Worm (Caenorhabditis elegans) whole organism, L4 larva: ENCODE data around the gene F36A4.2.

Source experiments
- D1046.2 ChIP-seq: fragments of 200-800 bp; sonication (Bioruptor generic); IDR thresholded peaks from 2 replicates; pipeline ENCODE4 v1.3.6; 2022; ENCODE audit warnings: missing genetic modification characterization, missing compliant biosample characterization
- F10B5.3 ChIP-seq: sonication (generic microtip); optimal IDR thresholded peaks from 2 replicates; lab custom pipeline; 2016; ENCODE audit warnings: mild to moderate bottlenecking, missing genetic modification characterization, missing compliant biosample characterization
- F26F4.8 ChIP-seq: fragments of 200-800 bp; sonication (Bioruptor generic); conservative IDR thresholded peaks from 2 replicates; pipeline ENCODE4 v1.3.6; 2022; ENCODE audit warnings: missing genetic modification characterization, missing compliant biosample characterization
- F37D6.2 ChIP-seq: sonication (generic microtip); optimal IDR thresholded peaks from 2 replicates; lab custom pipeline; 2016; ENCODE audit warnings: mild to moderate bottlenecking, missing genetic modification characterization, missing compliant biosample characterization
- F44E2.7 ChIP-seq: fragments of 200-800 bp; sonication (Bioruptor generic); IDR thresholded peaks from 2 replicates; pipeline ENCODE4 v2.1.2; 2022; ENCODE audit warnings: missing genetic modification characterization, missing compliant biosample characterization
- F49E8.2 ChIP-seq: sonication (generic microtip); optimal IDR thresholded peaks from 2 replicates; lab custom pipeline; 2016; ENCODE audit warnings: missing compliant biosample characterization, mild to moderate bottlenecking, missing genetic modification characterization, borderline replicate concordance
- R02D3.7 ChIP-seq: fragments of 150-350 bp; sonication (generic microtip); optimal IDR thresholded peaks from 3 replicates; lab custom pipeline; 2014; ENCODE audit warnings: missing biosample characterization, missing genetic modification characterization
- T26A8.4 ChIP-seq: fragments of 200-800 bp; sonication (Bioruptor generic); IDR thresholded peaks from 2 replicates; pipeline ENCODE4 v1.3.6; 2022; ENCODE audit warnings: missing genetic modification characterization, missing compliant biosample characterization
- Y5F2A.4 ChIP-seq: fragments of 200-800 bp; sonication (Bioruptor generic); optimal IDR thresholded peaks from 2 replicates; lab custom pipeline; 2018; ENCODE audit warnings: mild to moderate bottlenecking, missing genetic modification characterization, missing compliant biosample characterization
- Y75B8A.6 ChIP-seq: fragments of 200-800 bp; sonication (Bioruptor generic); IDR thresholded peaks from 2 replicates; pipeline ENCODE4 v1.3.6; 2022; ENCODE audit warnings: missing genetic modification reagents, missing genetic modification characterization, missing compliant biosample characterization
- ZK337.2 ChIP-seq: fragments of 200-800 bp; sonication (Bioruptor generic); IDR thresholded peaks from 2 replicates; pipeline ENCODE4 v1.3.6; 2022; ENCODE audit warnings: missing genetic modification reagents, missing genetic modification characterization, missing compliant biosample characterization
- aha-1 ChIP-seq: fragments of 150-350 bp; peaks from one replicate; lab custom pipeline; 2014; ENCODE audit warnings: missing biosample characterization, missing genetic modification characterization
- ama-1 ChIP-seq: fragments of 150-350 bp; optimal IDR thresholded peaks from 2 replicates; lab custom pipeline; 2014; ENCODE audit warnings: inconsistent platforms, mixed read lengths
- attf-4 ChIP-seq: sonication (generic microtip); optimal IDR thresholded peaks from 3 replicates; lab custom pipeline; 2017; ENCODE audit warnings: missing biosample characterization, missing genetic modification characterization
- ceh-62 ChIP-seq: sonication (generic microtip); optimal IDR thresholded peaks from 2 replicates; lab custom pipeline; 2017; ENCODE audit warnings: missing biosample characterization, missing genetic modification characterization
- cey-2 ChIP-seq: sonication (generic microtip); optimal IDR thresholded peaks from 3 replicates; lab custom pipeline; 2017; ENCODE audit warnings: missing genetic modification characterization, mild to moderate bottlenecking, missing compliant biosample characterization, antibody characterized with exemption, borderline replicate concordance; ENCODE audit not compliant: insufficient read depth
- ctbp-1 ChIP-seq: fragments of 200-800 bp; sonication (Bioruptor generic); IDR thresholded peaks from 2 replicates; pipeline ENCODE4 v1.3.6; 2022; ENCODE audit warnings: missing genetic modification reagents, missing genetic modification characterization, missing compliant biosample characterization
- daf-12 ChIP-seq: fragments of 150-350 bp; optimal IDR thresholded peaks from 2 replicates; lab custom pipeline; 2014; ENCODE audit warnings: missing biosample characterization, missing genetic modification reagents, missing genetic modification characterization
- daf-16 ChIP-seq, 3 experiments: sonication (generic microtip); optimal IDR thresholded peaks; 2 replicates each; lab custom pipeline; 2016 to 2017; ENCODE audit warnings: missing genetic modification characterization in 3 of 3, missing genetic modification reagents in 3 of 3, mild to moderate bottlenecking in 2 of 3, missing compliant biosample characterization in 2 of 3, missing biosample characterization in 1 of 3, moderate library complexity in 1 of 3
- dmd-6 ChIP-seq: fragments of 200-800 bp; sonication (Bioruptor generic); IDR thresholded peaks from 2 replicates; pipeline ENCODE4 v1.3.6; 2022; ENCODE audit warnings: missing genetic modification reagents, missing genetic modification characterization, missing compliant biosample characterization
- dmd-9 ChIP-seq: fragments of 200-800 bp; sonication (Bioruptor generic); IDR thresholded peaks from 2 replicates; pipeline ENCODE4 v1.3.6; 2022; ENCODE audit warnings: missing genetic modification reagents, missing genetic modification characterization, missing compliant biosample characterization
- duxl-1 ChIP-seq: sonication (generic microtip); optimal IDR thresholded peaks from 2 replicates; lab custom pipeline; 2016; ENCODE audit warnings: mild to moderate bottlenecking, missing genetic modification characterization, moderate library complexity, missing compliant biosample characterization; ENCODE audit not compliant: poor library complexity
- hif-1 ChIP-seq, 2 experiments: sonication (generic microtip); optimal IDR thresholded peaks; 2 replicates each; lab custom pipeline; 2016 to 2017; ENCODE audit warnings: missing compliant biosample characterization in 2 of 2, missing genetic modification characterization in 2 of 2, missing genetic modification reagents in 2 of 2, missing genotype in 2 of 2, mild to moderate bottlenecking in 1 of 2
- hlh-11 ChIP-seq: fragments of 200-800 bp; sonication (Bioruptor generic); optimal IDR thresholded peaks from 2 replicates; lab custom pipeline; 2018; ENCODE audit warnings: mild to moderate bottlenecking, missing genetic modification characterization, missing compliant biosample characterization
- hmg-1.1 ChIP-seq: fragments of 200-800 bp; sonication (Bioruptor generic); IDR thresholded peaks from 2 replicates; pipeline ENCODE4 v1.3.6; 2022; ENCODE audit warnings: missing genetic modification reagents, missing genetic modification characterization, missing compliant biosample characterization
- lin-1 ChIP-seq: fragments of 200-800 bp; sonication (Bioruptor generic); IDR thresholded peaks from 2 replicates; pipeline ENCODE4 v1.3.6; 2022; ENCODE audit warnings: missing genetic modification reagents, missing genetic modification characterization, missing compliant biosample characterization
- lin-29 ChIP-seq: fragments of 200-800 bp; sonication (Bioruptor generic); IDR thresholded peaks from 2 replicates; pipeline ENCODE4 v1.3.6; 2022; ENCODE audit warnings: missing genetic modification reagents, missing genetic modification characterization, missing compliant biosample characterization
- lin-39 ChIP-seq: fragments of 150-350 bp; optimal IDR thresholded peaks from 2 replicates; lab custom pipeline; 2014; ENCODE audit warnings: missing biosample characterization, missing genetic modification reagents, missing genetic modification characterization
- lir-3 ChIP-seq: sonication (generic microtip); optimal IDR thresholded peaks from 2 replicates; lab custom pipeline; 2016; ENCODE audit warnings: mild to moderate bottlenecking, missing genetic modification characterization, missing compliant biosample characterization
- lsy-2 ChIP-seq, 2 experiments: fragments of 150-350 bp in 1 of 2; sonication (generic microtip) in 1 of 2; optimal IDR thresholded peaks; 2 replicates each; lab custom pipeline; 2014 to 2017; ENCODE audit warnings: missing biosample characterization in 2 of 2, missing genetic modification characterization in 2 of 2
- mdl-1 ChIP-seq, 2 experiments: fragments of 150-350 bp in 1 of 2; sonication (generic microtip) in 1 of 2; optimal IDR thresholded peaks; 2 replicates each; lab custom pipeline; 2014 to 2017; ENCODE audit warnings: missing biosample characterization in 2 of 2, missing genetic modification characterization in 2 of 2
- mdt-29 ChIP-seq: fragments of 200-800 bp; sonication (Bioruptor generic); IDR thresholded peaks from 2 replicates; pipeline ENCODE4 v1.3.6; 2022; ENCODE audit warnings: missing genetic modification reagents, missing genetic modification characterization, missing compliant biosample characterization
- mep-1 ChIP-seq: fragments of 150-350 bp; sonication (generic microtip); optimal IDR thresholded peaks from 3 replicates; lab custom pipeline; 2014; ENCODE audit warnings: missing biosample characterization, missing genetic modification characterization
- mxl-3 ChIP-seq: fragments of 200-800 bp; sonication (Bioruptor generic); optimal IDR thresholded peaks from 2 replicates; lab custom pipeline; 2018; ENCODE audit warnings: mild to moderate bottlenecking, missing genetic modification characterization, missing compliant biosample characterization
- nhr-237 ChIP-seq: sonication (generic microtip); optimal IDR thresholded peaks from 2 replicates; lab custom pipeline; 2017; ENCODE audit warnings: missing biosample characterization, missing genetic modification characterization
- nhr-25 ChIP-seq: sonication (generic microtip); optimal IDR thresholded peaks from 2 replicates; lab custom pipeline; 2017; ENCODE audit warnings: missing genetic modification characterization, mild to moderate bottlenecking, missing compliant biosample characterization, antibody characterized with exemption, moderate library complexity, borderline replicate concordance; ENCODE audit not compliant: insufficient read depth
- nhr-48 ChIP-seq: sonication (generic microtip); optimal IDR thresholded peaks from 2 replicates; lab custom pipeline; 2016; ENCODE audit warnings: mild to moderate bottlenecking, missing genetic modification characterization, missing compliant biosample characterization
- nhr-76 ChIP-seq: fragments of 150-350 bp; optimal IDR thresholded peaks from 2 replicates; lab custom pipeline; 2014; ENCODE audit warnings: missing biosample characterization, missing genetic modification characterization
- pha-4 ChIP-seq, 2 experiments: fragments of 150-350 bp in 1 of 2; fragments of 200-800 bp in 1 of 2; sonication (Bioruptor generic) in 1 of 2; IDR thresholded peaks in 1 of 2; optimal IDR thresholded peaks in 1 of 2; 2 replicates each; pipeline versions ENCODE4 v1.3.6 to Lab custom; 2014 to 2022; ENCODE audit warnings: missing genetic modification characterization in 2 of 2, missing genetic modification reagents in 2 of 2, missing biosample characterization in 1 of 2, missing compliant biosample characterization in 1 of 2
- sdz-12 ChIP-seq: fragments of 200-800 bp; sonication (Bioruptor generic); optimal IDR thresholded peaks from 2 replicates; lab custom pipeline; 2018; ENCODE audit warnings: mild to moderate bottlenecking, missing genetic modification characterization, missing compliant biosample characterization
- set-16 ChIP-seq: fragments of 200-800 bp; sonication (Bioruptor generic); IDR thresholded peaks from 2 replicates; pipeline ENCODE4 v1.3.6; 2022; ENCODE audit warnings: missing genetic modification reagents, missing genetic modification characterization, missing compliant biosample characterization
- tra-1 ChIP-seq: fragments of 200-800 bp; sonication (Bioruptor generic); IDR thresholded peaks from 2 replicates; pipeline ENCODE4 v1.3.6; 2022; ENCODE audit warnings: missing genetic modification reagents, missing genetic modification characterization, missing compliant biosample characterization
- unc-130 ChIP-seq: sonication (generic microtip); optimal IDR thresholded peaks from 2 replicates; lab custom pipeline; 2016; ENCODE audit warnings: missing genetic modification reagents, missing genetic modification characterization, missing compliant biosample characterization
- unc-39 ChIP-seq: sonication (generic microtip); optimal IDR thresholded peaks from 2 replicates; lab custom pipeline; 2017; ENCODE audit warnings: missing biosample characterization, missing genetic modification characterization
- vab-7 ChIP-seq: fragments of 200-800 bp; sonication (Bioruptor generic); IDR thresholded peaks from 2 replicates; pipeline ENCODE4 v1.3.6; 2022; ENCODE audit warnings: missing genetic modification reagents, missing genetic modification characterization, missing compliant biosample characterization
- zfp-3 ChIP-seq: fragments of 200-800 bp; sonication (Bioruptor generic); conservative IDR thresholded peaks from 2 replicates; pipeline ENCODE4 v1.3.6; 2022; ENCODE audit warnings: missing genetic modification reagents, missing genetic modification characterization, missing compliant biosample characterization
- zip-11 ChIP-seq: fragments of 200-800 bp; sonication (Bioruptor generic); IDR thresholded peaks from 2 replicates; pipeline ENCODE4 v1.3.6; 2022; ENCODE audit warnings: missing genetic modification characterization, missing compliant biosample characterization
- zip-2 ChIP-seq: fragments of 150-350 bp; optimal IDR thresholded peaks from 2 replicates; lab custom pipeline; 2014; ENCODE audit warnings: missing biosample characterization, missing genetic modification characterization
- ztf-11 ChIP-seq: fragments of 150-350 bp; optimal IDR thresholded peaks from 2 replicates; lab custom pipeline; 2014; ENCODE audit warnings: missing biosample characterization, missing genetic modification characterization
- ztf-7 ChIP-seq: fragments of 150-350 bp; optimal IDR thresholded peaks from 2 replicates; lab custom pipeline; 2014; ENCODE audit warnings: missing biosample characterization, missing genetic modification characterization

F36A4.2 gene

DNA sequence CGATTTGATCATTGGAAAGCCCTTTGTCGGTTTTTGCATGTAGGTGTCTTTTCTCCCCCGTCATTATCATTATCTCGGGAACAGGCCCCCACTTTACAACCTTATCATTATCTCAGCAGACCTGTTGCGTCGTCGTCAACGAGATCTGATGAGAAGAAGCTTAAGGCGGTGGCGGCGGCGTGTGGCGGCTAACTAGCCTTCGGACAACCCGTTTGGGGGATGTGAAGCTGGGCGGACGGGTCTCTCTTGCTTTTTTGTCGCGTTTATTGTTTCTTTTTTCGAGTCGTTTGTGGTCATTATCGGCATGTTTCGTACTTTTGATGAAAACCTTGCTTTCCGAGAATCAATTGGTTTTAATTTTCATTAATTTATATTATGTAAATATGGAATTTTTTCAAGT, 29.0 kb downstream of the F36A4.2 start:
- TF ChIP-seq mxl-3 (GFP tag; lab: Kevin White, UChicago) = peak; percentile 30
- no peak for TF ChIP-seq mdl-1 (tag; optimal IDR thresholded peaks at IDR 0.05; lab: Kevin White, UChicago)
- TF ChIP-seq T26A8.4 (GFP tag; lab: Robert Waterston, UW) = peak; percentile 64
- no peak for TF ChIP-seq lin-29 (GFP tag; lab: Robert Waterston, UW)
- TF ChIP-seq dmd-6 (GFP tag; lab: Robert Waterston, UW) = no peak
- peak; percentile 34; the same call in 1 of the 2 replicates for TF ChIP-seq set-16 (GFP tag; lab: Robert Waterston, UW)
- TF ChIP-seq lir-3 (tag; lab: Kevin White, UChicago) = no peak
- no peak for TF ChIP-seq hmg-1.1 (GFP tag; lab: Robert Waterston, UW)
- TF ChIP-seq nhr-48 (tag; lab: Kevin White, UChicago) = peak; percentile 51
- no peak for TF ChIP-seq pha-4 (GFP tag; IDR thresholded peaks at IDR 0.05; lab: Robert Waterston, UW)
- no peak for TF ChIP-seq pha-4 (tag; optimal IDR thresholded peaks at IDR 0.05; lab: Kevin White, UChicago)
- no peak for TF ChIP-seq hif-1 (tag; optimal IDR thresholded peaks at IDR 0.05; lab: Kevin White, UChicago)
- no peak for TF ChIP-seq dmd-9 (GFP tag; lab: Robert Waterston, UW)
- TF ChIP-seq ztf-11 (tag; lab: Kevin White, UChicago) = no peak
- no peak for TF ChIP-seq cey-2 (tag; lab: Kevin White, UChicago)
- TF ChIP-seq ztf-7 (tag; lab: Kevin White, UChicago) = no peak
- TF ChIP-seq daf-16 (GFP tag; optimal IDR thresholded peaks at IDR 0.05; lab: Kevin White, UChicago) = no peak
- no peak for TF ChIP-seq daf-16 (tag; optimal IDR thresholded peaks at IDR 0.05; lab: Kevin White, UChicago)
- TF ChIP-seq F37D6.2 (tag; lab: Kevin White, UChicago) = no peak
- TF ChIP-seq unc-130 (GFP tag; lab: Kevin White, UChicago) = no peak
- no peak for TF ChIP-seq ama-1 (lab: Kevin White, UChicago)
- TF ChIP-seq nhr-76 (tag; lab: Kevin White, UChicago) = no peak
- no peak for TF ChIP-seq mdt-29
- no peak for TF ChIP-seq zfp-3
- TF ChIP-seq vab-7 (GFP tag; lab: Robert Waterston, UW) = no peak
- no peak for TF ChIP-seq attf-4 (tag; lab: Kevin White, UChicago)
- TF ChIP-seq zip-2 (tag; lab: Kevin White, UChicago) = no peak
- no peak for TF ChIP-seq ceh-62
- TF ChIP-seq D1046.2 (GFP tag; lab: Robert Waterston, UW) = no peak
- peak; percentile 79 for TF ChIP-seq aha-1 (tag; lab: Kevin White, UChicago)
- TF ChIP-seq unc-39 (tag; lab: Kevin White, UChicago) = no peak
- no peak for TF ChIP-seq F10B5.3
- no peak for TF ChIP-seq ctbp-1 (GFP tag; lab: Robert Waterston, UW)
- no peak for TF ChIP-seq duxl-1 (tag; lab: Kevin White, UChicago)
- no peak for TF ChIP-seq mep-1 (tag; lab: Kevin White, UChicago)
- TF ChIP-seq tra-1 = no peak
- TF ChIP-seq zip-11 = no peak
- TF ChIP-seq R02D3.7 (tag; lab: Kevin White, UChicago) = no peak
- TF ChIP-seq daf-12 = no peak
- no peak for TF ChIP-seq F26F4.8
- TF ChIP-seq hlh-11 = peak; percentile 67
- TF ChIP-seq F49E8.2 (tag; lab: Kevin White, UChicago) = no peak
- TF ChIP-seq nhr-237 = no peak
- TF ChIP-seq Y75B8A.6 = no peak
- no peak for TF ChIP-seq lin-39 (tag; lab: Kevin White, UChicago)
- TF ChIP-seq lin-1 (GFP tag; lab: Robert Waterston, UW) = no peak
- no peak for TF ChIP-seq Y5F2A.4 (GFP tag; lab: Kevin White, UChicago)
- no peak for TF ChIP-seq lsy-2 (tag; optimal IDR thresholded peaks at IDR 0.05; lab: Kevin White, UChicago)
- no peak for TF ChIP-seq sdz-12 (GFP tag; lab: Kevin White, UChicago)
- no peak for TF ChIP-seq ZK337.2
- TF ChIP-seq F44E2.7 (GFP tag; lab: Robert Waterston, UW) = no peak
- no peak for TF ChIP-seq nhr-25 (tag; lab: Kevin White, UChicago)
